Fruit fly (Drosophila melanogaster) whole organism, embryonic: ENCODE measurements around the gene ova.

ENCODE experiments used
- Adf1 ChIP-seq: fragments of 200-800 bp; sonication (Bioruptor generic); IDR thresholded peaks from 2 replicates; pipeline ENCODE4 v1.3.6; 2022; ENCODE audit warnings: missing biosample characterization, missing genetic modification characterization
- CG10565 ChIP-seq: fragments of 200-800 bp; sonication (Bioruptor generic); optimal IDR thresholded peaks from 3 replicates; lab custom pipeline; 2016; ENCODE audit warnings: missing biosample characterization, mild to moderate bottlenecking, missing genetic modification characterization
- CG10959 ChIP-seq: fragments of 200-800 bp; sonication (Bioruptor generic); IDR thresholded peaks from 2 replicates; pipeline ENCODE4 v1.3.6; 2022; ENCODE audit warnings: missing biosample characterization, missing genetic modification characterization
- CG11695 ChIP-seq: fragments of 200-800 bp; sonication (Bioruptor generic); IDR thresholded peaks from 3 replicates; pipeline ENCODE4 v1.3.6; 2022; ENCODE audit warnings: missing biosample characterization, missing genetic modification characterization
- CG12219 ChIP-seq: fragments of 200-800 bp; sonication (Bioruptor generic); optimal IDR thresholded peaks from 3 replicates; lab custom pipeline; 2018; ENCODE audit warnings: missing biosample characterization, mild to moderate bottlenecking, missing genetic modification characterization
- CG1233 ChIP-seq: fragments of 200-800 bp; sonication (Bioruptor generic); optimal IDR thresholded peaks from 4 replicates; lab custom pipeline; 2018; ENCODE audit warnings: missing biosample characterization, mild to moderate bottlenecking, missing genetic modification characterization
- CG12769 ChIP-seq: fragments of 200-800 bp; sonication (Bioruptor generic); optimal IDR thresholded peaks from 2 replicates; lab custom pipeline; 2019; ENCODE audit warnings: missing biosample characterization, mild to moderate bottlenecking, missing genetic modification characterization, moderate library complexity
- CG1647 ChIP-seq: fragments of 200-800 bp; sonication (Bioruptor generic); optimal IDR thresholded peaks from 3 replicates; lab custom pipeline; 2016; ENCODE audit warnings: missing biosample characterization, missing genetic modification characterization
- CG30020 ChIP-seq: fragments of 200-800 bp; optimal IDR thresholded peaks from 2 replicates; lab custom pipeline; 2019; ENCODE audit warnings: missing biosample characterization, mild to moderate bottlenecking, missing genetic modification characterization, moderate library complexity
- CG34224 ChIP-seq: fragments of 200-800 bp; sonication (Bioruptor generic); IDR thresholded peaks from 3 replicates; pipeline ENCODE4 v1.3.6; 2022; ENCODE audit warnings: missing biosample characterization, missing genetic modification characterization; ENCODE audit not compliant: partially characterized antibody
- CG34376 ChIP-seq: fragments of 200-800 bp; sonication (Bioruptor generic); optimal IDR thresholded peaks from 2 replicates; lab custom pipeline; 2018; ENCODE audit warnings: missing biosample characterization, mild to moderate bottlenecking, missing genetic modification characterization
- CG4617 ChIP-seq: fragments of 200-800 bp; sonication (Bioruptor generic); optimal IDR thresholded peaks from 3 replicates; lab custom pipeline; 2016; ENCODE audit warnings: missing biosample characterization, missing genetic modification characterization, borderline replicate concordance
- CG5180 ChIP-seq: fragments of 200-800 bp; sonication (Bioruptor generic); optimal IDR thresholded peaks from 3 replicates; lab custom pipeline; 2017; ENCODE audit warnings: missing biosample characterization, missing genetic modification characterization, mild to moderate bottlenecking, moderate library complexity, missing genetic modification reagents
- CG5953 ChIP-seq: fragments of 200-800 bp; sonication (Bioruptor generic); IDR thresholded peaks from 2 replicates; pipeline ENCODE4 v1.3.6; 2022; ENCODE audit warnings: missing biosample characterization, missing genetic modification characterization
- CG9609 ChIP-seq: fragments of 200-800 bp; sonication (Bioruptor generic); optimal IDR thresholded peaks from 3 replicates; lab custom pipeline; 2016; ENCODE audit warnings: missing biosample characterization, missing genetic modification characterization
- CG9797 ChIP-seq: fragments of 200-800 bp; sonication (Bioruptor generic); optimal IDR thresholded peaks from 3 replicates; lab custom pipeline; 2018; ENCODE audit warnings: missing biosample characterization, mild to moderate bottlenecking, missing genetic modification characterization
- Dp ChIP-seq: fragments of 200-800 bp; sonication (Bioruptor generic); optimal IDR thresholded peaks from 2 replicates; lab custom pipeline; 2018; ENCODE audit warnings: missing biosample characterization, mild to moderate bottlenecking, missing genetic modification characterization, moderate library complexity
- E2f2 ChIP-seq: fragments of 200-800 bp; sonication (Bioruptor generic); IDR thresholded peaks from 2 replicates; pipeline ENCODE4 v1.3.6; 2022; ENCODE audit warnings: missing biosample characterization, missing genetic modification characterization
- ERR ChIP-seq: fragments of 200-800 bp; sonication (Bioruptor generic); optimal IDR thresholded peaks from 2 replicates; lab custom pipeline; 2016; ENCODE audit warnings: missing biosample characterization, missing genetic modification characterization
- Ets97D ChIP-seq: fragments of 200-800 bp; sonication (Bioruptor generic); optimal IDR thresholded peaks from 3 replicates; lab custom pipeline; 2016; ENCODE audit warnings: missing biosample characterization, missing genetic modification characterization
- HLH54F ChIP-seq: fragments of 200-800 bp; sonication (Bioruptor generic); optimal IDR thresholded peaks from 3 replicates; lab custom pipeline; 2016; ENCODE audit warnings: missing biosample characterization, missing genetic modification characterization
- Hr78 ChIP-seq, 2 experiments: fragments of 200-800 bp in 1 of 2; fragments of >200 bp in 1 of 2; sonication (Bioruptor generic) in 1 of 2; optimal IDR thresholded peaks; 2 replicates each; lab custom pipeline; 2017 to 2019; ENCODE audit warnings: missing biosample characterization in 2 of 2, missing genetic modification characterization in 2 of 2, mild to moderate bottlenecking in 1 of 2, moderate library complexity in 1 of 2
- MBD-R2 ChIP-seq: fragments of 200-800 bp; sonication (Bioruptor generic); IDR thresholded peaks from 2 replicates; pipeline ENCODE4 v1.3.6; 2022; ENCODE audit warnings: missing biosample characterization, missing genetic modification characterization
- MESR4 ChIP-seq: fragments of 200-800 bp; sonication (Bioruptor generic); optimal IDR thresholded peaks from 2 replicates; lab custom pipeline; 2018; ENCODE audit warnings: missing biosample characterization, mild to moderate bottlenecking, missing genetic modification characterization, moderate library complexity
- Pdp1 ChIP-seq, 2 experiments: fragments of 200-800 bp; sonication (Bioruptor generic); optimal IDR thresholded peaks; 3 replicates each; lab custom pipeline; 2016; ENCODE audit warnings: missing biosample characterization in 2 of 2, missing genetic modification characterization in 2 of 2, mild to moderate bottlenecking in 1 of 2, moderate library complexity in 1 of 2
- Poxn ChIP-seq: fragments of 200-800 bp; sonication (Bioruptor generic); IDR thresholded peaks from 2 replicates; pipeline ENCODE4 v1.3.6; 2022; ENCODE audit warnings: missing biosample characterization, missing genetic modification characterization
- ac ChIP-seq: fragments of 200-800 bp; sonication (Bioruptor generic); optimal IDR thresholded peaks from 3 replicates; lab custom pipeline; 2017; ENCODE audit warnings: missing biosample characterization, mild to moderate bottlenecking, missing genetic modification characterization
- amos ChIP-seq: fragments of 200-800 bp; sonication (Bioruptor generic); IDR thresholded peaks from 2 replicates; pipeline ENCODE4 v1.3.6; 2022; ENCODE audit warnings: missing biosample characterization, missing genetic modification characterization; ENCODE audit not compliant: partially characterized antibody
- bcd ChIP-seq: fragments of 200-800 bp; sonication (Bioruptor generic); optimal IDR thresholded peaks from 2 replicates; lab custom pipeline; 2017; ENCODE audit warnings: missing biosample characterization, mild to moderate bottlenecking, missing genetic modification characterization
- cg ChIP-seq: fragments of 200-800 bp; sonication (Bioruptor generic); optimal IDR thresholded peaks from 3 replicates; lab custom pipeline; 2019; ENCODE audit warnings: missing biosample characterization, mild to moderate bottlenecking, missing genetic modification characterization, moderate library complexity
- chinmo ChIP-seq: fragments of 200-800 bp; sonication (Bioruptor generic); IDR thresholded peaks from 4 replicates; pipeline ENCODE4 v1.3.6; 2022; ENCODE audit warnings: missing biosample characterization, missing genetic modification characterization; ENCODE audit not compliant: partially characterized antibody
- dmrt99B ChIP-seq: fragments of 200-800 bp; sonication (Bioruptor generic); optimal IDR thresholded peaks from 2 replicates; lab custom pipeline; 2018; ENCODE audit warnings: missing biosample characterization, mild to moderate bottlenecking, missing genetic modification characterization, moderate library complexity
- gcm ChIP-seq: fragments of 200-800 bp; sonication (Bioruptor generic); optimal IDR thresholded peaks from 2 replicates; lab custom pipeline; 2019; ENCODE audit warnings: missing biosample characterization, mild to moderate bottlenecking, missing genetic modification characterization, moderate library complexity
- gfzf ChIP-seq: fragments of 200-800 bp; sonication (Bioruptor generic); optimal IDR thresholded peaks from 2 replicates; lab custom pipeline; 2016; ENCODE audit warnings: missing biosample characterization, mild to moderate bottlenecking, missing genetic modification characterization, moderate library complexity
- gsb-n ChIP-seq: fragments of 200-800 bp; sonication (Bioruptor generic); optimal IDR thresholded peaks from 3 replicates; lab custom pipeline; 2018; ENCODE audit warnings: missing biosample characterization, mild to moderate bottlenecking, missing genetic modification characterization
- lola ChIP-seq, 3 experiments: fragments of >200 bp in 2 of 3; fragments of 200-800 bp in 1 of 3; sonication (Bioruptor generic) in 1 of 3; optimal IDR thresholded peaks; 2 replicates each; lab custom pipeline; 2017 to 2019; ENCODE audit warnings: missing biosample characterization in 3 of 3, missing genetic modification characterization in 3 of 3, mild to moderate bottlenecking in 1 of 3, moderate library complexity in 1 of 3
- nerfin-1 ChIP-seq: fragments of 200-800 bp; sonication (Bioruptor generic); optimal IDR thresholded peaks from 3 replicates; lab custom pipeline; 2019; ENCODE audit warnings: missing biosample characterization, mild to moderate bottlenecking, missing genetic modification characterization, moderate library complexity
- pfk ChIP-seq: fragments of 200-800 bp; sonication (Bioruptor generic); optimal IDR thresholded peaks from 2 replicates; lab custom pipeline; 2018; ENCODE audit warnings: missing biosample characterization, mild to moderate bottlenecking, missing genetic modification characterization, moderate library complexity
- phol ChIP-seq: fragments of 200-800 bp; sonication (Bioruptor generic); optimal IDR thresholded peaks from 3 replicates; lab custom pipeline; 2018; ENCODE audit warnings: missing biosample characterization, mild to moderate bottlenecking, missing genetic modification characterization, moderate library complexity
- pzg ChIP-seq: fragments of 200-800 bp; sonication (Bioruptor generic); optimal IDR thresholded peaks from 3 replicates; lab custom pipeline; 2018; ENCODE audit warnings: missing biosample characterization, mild to moderate bottlenecking, missing genetic modification characterization, moderate library complexity
- schlank ChIP-seq: fragments of 200-800 bp; sonication (Bioruptor generic); optimal IDR thresholded peaks from 2 replicates; lab custom pipeline; 2018; ENCODE audit warnings: missing biosample characterization, mild to moderate bottlenecking, missing genetic modification characterization
- sd ChIP-seq: fragments of 200-800 bp; sonication (Bioruptor generic); optimal IDR thresholded peaks from 3 replicates; lab custom pipeline; 2018; ENCODE audit warnings: missing biosample characterization, mild to moderate bottlenecking, missing genetic modification characterization, moderate library complexity
- sens ChIP-seq: fragments of 200-800 bp; sonication (Bioruptor generic); peaks from one replicate; lab custom pipeline; 2016; ENCODE audit warnings: missing biosample characterization, missing genetic modification characterization
- sna ChIP-seq: fragments of 200-800 bp; sonication (Bioruptor generic); IDR thresholded peaks from 2 replicates; pipeline ENCODE4 v1.3.6; 2022; ENCODE audit warnings: missing biosample characterization, missing genetic modification characterization; ENCODE audit not compliant: partially characterized antibody
- stwl ChIP-seq: fragments of 200-800 bp; sonication (Bioruptor generic); optimal IDR thresholded peaks from 3 replicates; lab custom pipeline; 2018; ENCODE audit warnings: missing biosample characterization, mild to moderate bottlenecking, missing genetic modification characterization, moderate library complexity
- wdn ChIP-seq: fragments of 200-800 bp; sonication (Bioruptor generic); IDR thresholded peaks from 2 replicates; pipeline ENCODE4 v1.3.6; 2022; ENCODE audit warnings: missing biosample characterization, missing genetic modification characterization
- wek ChIP-seq: fragments of 200-800 bp; sonication (Bioruptor generic); optimal IDR thresholded peaks from 3 replicates; lab custom pipeline; 2018; ENCODE audit warnings: missing biosample characterization, mild to moderate bottlenecking, missing genetic modification characterization, moderate library complexity

Gene ova

dm6 chr2L:10268688-10269087, 37.2 kb upstream of the ova start, which contains the start of gene CG4957:
Gene CG4957 (plus strand): TSS chr2L:10268872.
- TF ChIP-seq CG34224 (GFP tag; lab: Robert Waterston, UW): 0 out of 3 replicates have a peak, but pooled peaks have one; percentile 14
- TF ChIP-seq MBD-R2 (GFP tag; lab: Robert Waterston, UW): peak; percentile 52
- TF ChIP-seq stwl: peak; percentile 30
- peak; percentile 79 for TF ChIP-seq sd (tag; lab: Kevin White, UChicago)
- TF ChIP-seq CG1647 (GFP tag; lab: Kevin White, UChicago): no peak
- peak; percentile 18 for TF ChIP-seq Dp (GFP tag; lab: Kevin White, UChicago)
- TF ChIP-seq nerfin-1 (tag; lab: Kevin White, UChicago): peak; percentile 9
- peak; percentile 14 for TF ChIP-seq Ets97D (GFP tag; lab: Kevin White, UChicago)
- 0 out of 4 replicates have a peak, but pooled peaks have one; percentile 25 for TF ChIP-seq chinmo (GFP tag; lab: Robert Waterston, UW)
- peak; percentile 46 for TF ChIP-seq E2f2
- TF ChIP-seq ac (GFP tag; lab: Kevin White, UChicago): no peak
- TF ChIP-seq Pdp1 (GFP tag; optimal IDR thresholded peaks at IDR 0.05; lab: Kevin White, UChicago): peak in 1 of 2 experiments; percentile 78
- peak; percentile 53 for TF ChIP-seq sens (GFP tag; lab: Kevin White, UChicago)
- TF ChIP-seq bcd (GFP tag; lab: Kevin White, UChicago): no peak
- TF ChIP-seq gfzf (GFP tag; lab: Kevin White, UChicago): peak; percentile 70
- TF ChIP-seq pzg (GFP tag; lab: Kevin White, UChicago): peak; percentile 33
- peak; percentile 30 for TF ChIP-seq CG9797 (GFP tag; lab: Kevin White, UChicago)
- TF ChIP-seq Hr78 (GFP tag; optimal IDR thresholded peaks at IDR 0.05; lab: Kevin White, UChicago): no peak

dm6 chr2L:10266511-10266910, 35.0 kb upstream of the ova start, which contains the start of gene CG4953:
Gene CG4953 (plus strand): TSS chr2L:10266703.
- TF ChIP-seq CG34376 (no peak), CG30020 (tag; lab: Kevin White, UChicago) (peak; percentile 65), MESR4 (peak; percentile 33), cg (GFP tag; lab: Kevin White, UChicago) (no peak), dmrt99B (no peak), CG34224 (GFP tag; lab: Robert Waterston, UW) (no peak), CG12219 (GFP tag; lab: Kevin White, UChicago) (no peak), pfk (GFP tag; lab: Kevin White, UChicago) (peak; percentile 22), Poxn (no peak), CG12769 (tag; lab: Kevin White, UChicago) (no peak), CG5180 (GFP tag; lab: Kevin White, UChicago) (no peak), schlank (tag; lab: Kevin White, UChicago) (no peak), lola (GFP tag; optimal IDR thresholded peaks at IDR 0.05; lab: Kevin White, UChicago) (no peak), ERR (GFP tag; lab: Kevin White, UChicago) (no peak), wek (GFP tag; lab: Kevin White, UChicago) (peak; percentile 93), stwl (peak; percentile 32), CG5953 (GFP tag; lab: Robert Waterston, UW) (no peak), gcm (GFP tag; lab: Kevin White, UChicago) (no peak), gsb-n (no peak), HLH54F (GFP tag; lab: Kevin White, UChicago) (no peak), CG10959 (GFP tag; lab: Robert Waterston, UW) (no peak), CG10565 (no peak), CG11695 (GFP tag; lab: Robert Waterston, UW) (no peak), wdn (GFP tag; lab: Robert Waterston, UW) (no peak), gfzf (GFP tag; lab: Kevin White, UChicago) (peak; percentile 67), phol (tag; lab: Kevin White, UChicago) (peak; percentile 0), CG4617 (GFP tag; lab: Kevin White, UChicago) (peak; percentile 25), CG9609 (GFP tag; lab: Kevin White, UChicago) (no peak), amos (GFP tag; lab: Robert Waterston, UW) (no peak), sna (no peak), CG1233 (GFP tag; lab: Kevin White, UChicago) (no peak), Adf1 (GFP tag; lab: Robert Waterston, UW) (no peak)
